Worm (Caenorhabditis elegans): ENCODE measurements around the gene T03G11.10.

DNA sequence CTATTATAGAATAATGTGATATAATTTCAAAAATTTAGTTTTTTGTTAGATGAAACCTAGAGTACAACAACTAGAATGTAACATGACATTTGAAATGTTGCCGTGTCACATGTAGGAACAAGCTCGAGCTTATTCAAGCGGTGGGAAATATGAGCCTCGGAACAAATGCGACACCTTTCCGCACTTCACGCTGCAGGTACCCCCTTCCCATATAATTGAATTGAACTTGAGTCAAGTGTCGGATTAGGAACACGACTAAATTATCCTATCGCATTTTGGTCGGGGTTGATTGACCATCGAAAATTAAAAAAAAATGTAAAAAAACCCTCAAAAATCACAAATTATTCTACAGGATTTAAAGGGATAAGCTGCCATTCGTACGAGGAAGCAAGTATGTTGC, 50.8 kb downstream of the T03G11.10 start:
- TF ChIP-seq skn-1 (tag; optimal IDR thresholded peaks at IDR 0.05): no peak
- no peak for TF ChIP-seq zip-2 (tag; optimal IDR thresholded peaks at IDR 0.05)
- no peak for TF ChIP-seq vab-7 (GFP tag; IDR thresholded peaks at IDR 0.05)

All from whole organism, L4 larva.